Worm (Caenorhabditis elegans): ENCODE measurements around the gene T13C5.7.

DNA sequence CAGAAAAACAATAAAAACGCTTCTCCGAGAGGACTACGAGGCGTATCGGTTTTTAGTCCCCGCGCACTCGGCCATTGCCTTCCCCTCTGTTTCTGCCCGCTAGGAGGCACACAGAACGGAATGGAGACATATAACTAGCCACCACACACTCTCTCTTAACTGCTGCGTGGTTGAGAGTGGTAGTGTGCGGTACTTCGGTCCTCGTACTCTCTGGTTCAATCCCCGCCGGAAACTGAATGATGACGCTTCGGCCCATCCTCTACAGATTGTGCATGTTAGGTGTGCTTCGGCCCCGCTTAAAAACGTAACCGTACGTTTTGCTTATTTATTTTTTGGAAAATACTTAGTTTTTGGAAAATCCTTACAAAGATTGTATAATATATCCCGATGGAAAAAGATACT, 27.3 kb downstream of the T13C5.7 start, which contains the start of gene T13C5.6:
- peak; percentile 66 for TF ChIP-seq ztf-11 (tag; optimal IDR thresholded peaks at IDR 0.05)
- TF ChIP-seq lin-13 (tag; optimal IDR thresholded peaks at IDR 0.05) = peak; percentile 90
- peak; percentile 75 for TF ChIP-seq nhr-28 (tag; optimal IDR thresholded peaks at IDR 0.05)
- peak; percentile 72 for TF ChIP-seq lsy-2 (tag; optimal IDR thresholded peaks at IDR 0.05)
- peak; percentile 37 for TF ChIP-seq elt-1 (tag; optimal IDR thresholded peaks at IDR 0.05; ENCODE audit: borderline replicate concordance, insufficient read depth)
- TF ChIP-seq tbx-8 (GFP tag; optimal IDR thresholded peaks at IDR 0.05) = peak; percentile 97
- TF ChIP-seq blmp-1 (tag; optimal IDR thresholded peaks at IDR 0.05) = no peak
- TF ChIP-seq unc-120 (tag; optimal IDR thresholded peaks at IDR 0.05; ENCODE audit: poor library complexity, severe bottlenecking) = peak; percentile 97
- TF ChIP-seq mep-1 (tag; optimal IDR thresholded peaks at IDR 0.05) = peak; percentile 94
- TF ChIP-seq unc-62 (GFP tag; optimal IDR thresholded peaks at IDR 0.05) = peak; percentile 84
- TF ChIP-seq ces-1 (GFP tag; optimal IDR thresholded peaks at IDR 0.05) = peak; percentile 84
- TF ChIP-seq snpc-4 (tag; optimal IDR thresholded peaks at IDR 0.05) = no peak
